Fruit fly (Drosophila melanogaster) Kc167 (cell line): Measurements from ENCODE around the gene Or2a.

ENCODE experiments used
- Sin3A ChIP-seq: fragments of >200 bp; optimal IDR thresholded peaks from 2 replicates; lab custom pipeline; 2018; ENCODE audit warnings: missing external identifiers
- h ChIP-seq: fragments of >200 bp; optimal IDR thresholded peaks from 3 replicates; lab custom pipeline; 2018; ENCODE audit warnings: missing external identifiers
- insv ChIP-seq: fragments of >200 bp; optimal IDR thresholded peaks from 3 replicates; lab custom pipeline; 2018; ENCODE audit warnings: missing external identifiers
- psq ChIP-seq: fragments of >200 bp; optimal IDR thresholded peaks from 2 replicates; lab custom pipeline; 2017; ENCODE audit warnings: missing external identifiers
- ttk ChIP-seq: sonication (Bioruptor generic); optimal IDR thresholded peaks from 2 replicates; lab custom pipeline; 2017; ENCODE audit warnings: missing external identifiers

- TF ChIP-seq psq (lab: Kevin White, UChicago) (no peak), ttk (lab: Kevin White, UChicago) (no peak), h (lab: Kevin White, UChicago) (no peak), insv (no peak), Sin3A (lab: Kevin White, UChicago) (no peak)
Observed at dm6 chrX:2278782-2279304, 32.8 kb downstream of the Or2a start.
